Worm (Caenorhabditis elegans) whole organism, midembryonic: Measurements from ENCODE around the gene Y43F8C.3.

ENCODE experiments used
- T22C8.4 ChIP-seq: fragments of 200-800 bp; sonication (Bioruptor generic); IDR thresholded peaks from 2 replicates; pipeline ENCODE4 v1.3.6; 2022; ENCODE audit warnings: missing genetic modification characterization, missing compliant biosample characterization
- cog-1 ChIP-seq: sonication (generic microtip); optimal IDR thresholded peaks from 2 replicates; lab custom pipeline; 2016; ENCODE audit warnings: missing genetic modification characterization, missing compliant biosample characterization
- flt-1 ChIP-seq: fragments of 200-800 bp; sonication (Bioruptor generic); IDR thresholded peaks from 2 replicates; pipeline ENCODE4 v1.3.6; 2022; ENCODE audit warnings: missing genetic modification characterization, missing compliant biosample characterization
- klf-2 ChIP-seq: fragments of 200-800 bp; sonication (Bioruptor generic); conservative IDR thresholded peaks from 2 replicates; pipeline ENCODE4 v1.3.6; 2022; ENCODE audit warnings: missing genetic modification reagents, missing genetic modification characterization, missing compliant biosample characterization
- med-1 ChIP-seq: sonication (generic microtip); optimal IDR thresholded peaks from 2 replicates; lab custom pipeline; 2017; ENCODE audit warnings: missing genetic modification characterization, mild to moderate bottlenecking, missing compliant biosample characterization, antibody characterized with exemption, missing genetic modification reagents; ENCODE audit not compliant: insufficient read depth
- ref-1 ChIP-seq: fragments of 200-800 bp; sonication (Bioruptor generic); conservative IDR thresholded peaks from 2 replicates; pipeline ENCODE4 v1.3.6; 2022; ENCODE audit warnings: missing genetic modification reagents, missing genetic modification characterization, missing compliant biosample characterization
- tab-1 ChIP-seq: fragments of 200-800 bp; sonication (Bioruptor generic); IDR thresholded peaks from 2 replicates; pipeline ENCODE4 v1.3.6; 2022; ENCODE audit warnings: missing genetic modification characterization, missing compliant biosample characterization
- ztf-23 ChIP-seq: fragments of 200-800 bp; sonication (Bioruptor generic); IDR thresholded peaks from 2 replicates; pipeline ENCODE4 v1.3.6; 2022; ENCODE audit warnings: missing genetic modification reagents, missing genetic modification characterization, missing compliant biosample characterization
- ztf-29 ChIP-seq: fragments of 200-800 bp; sonication (Bioruptor generic); IDR thresholded peaks from 2 replicates; pipeline ENCODE4 v1.3.6; 2022; ENCODE audit warnings: missing genetic modification reagents, missing genetic modification characterization, missing compliant biosample characterization

DNA sequence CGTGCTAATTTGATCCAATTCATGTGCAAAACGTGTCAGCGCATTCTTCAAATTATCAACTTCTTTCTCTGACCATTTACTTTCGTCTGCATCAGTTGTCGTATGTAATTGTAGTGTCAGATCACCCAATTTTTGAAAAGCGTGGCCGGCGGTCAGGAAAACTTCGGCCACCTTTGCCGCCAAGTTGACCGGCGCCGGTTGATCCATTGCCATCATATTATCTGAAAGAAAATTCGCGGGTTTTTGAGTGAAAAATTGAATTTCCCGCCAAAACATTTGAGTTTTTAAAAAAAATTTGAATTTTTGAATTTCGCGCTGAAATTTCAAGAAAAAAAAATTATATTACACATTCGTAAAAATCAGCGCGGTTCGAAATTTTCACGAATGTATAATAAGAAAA is 15.5 kb upstream of the Y43F8C.3 start:
- no peak for TF ChIP-seq med-1
- no peak for TF ChIP-seq ref-1
- no peak for TF ChIP-seq flt-1
- TF ChIP-seq cog-1 (tag; lab: Kevin White, UChicago) = no peak
- no peak for TF ChIP-seq T22C8.4 (GFP tag; lab: Robert Waterston, UW)
- TF ChIP-seq ztf-29 = no peak
- TF ChIP-seq klf-2 (GFP tag; lab: Robert Waterston, UW) = no peak
- no peak for TF ChIP-seq tab-1 (GFP tag; lab: Robert Waterston, UW)
- TF ChIP-seq ztf-23 (GFP tag; lab: Robert Waterston, UW) = no peak
